Fruit fly (Drosophila melanogaster) Kc167 (cell line): ENCODE results near the gene Scsalpha1.

Source experiments
- Myc ChIP-seq: fragments of >200 bp; optimal IDR thresholded peaks from 2 replicates; lab custom pipeline; 2017; ENCODE audit warnings: missing external identifiers
- h ChIP-seq: fragments of >200 bp; optimal IDR thresholded peaks from 3 replicates; lab custom pipeline; 2018; ENCODE audit warnings: missing external identifiers
- insv ChIP-seq: fragments of >200 bp; optimal IDR thresholded peaks from 3 replicates; lab custom pipeline; 2018; ENCODE audit warnings: missing external identifiers
- ttk ChIP-seq: sonication (Bioruptor generic); optimal IDR thresholded peaks from 2 replicates; lab custom pipeline; 2017; ENCODE audit warnings: missing external identifiers

DNA sequence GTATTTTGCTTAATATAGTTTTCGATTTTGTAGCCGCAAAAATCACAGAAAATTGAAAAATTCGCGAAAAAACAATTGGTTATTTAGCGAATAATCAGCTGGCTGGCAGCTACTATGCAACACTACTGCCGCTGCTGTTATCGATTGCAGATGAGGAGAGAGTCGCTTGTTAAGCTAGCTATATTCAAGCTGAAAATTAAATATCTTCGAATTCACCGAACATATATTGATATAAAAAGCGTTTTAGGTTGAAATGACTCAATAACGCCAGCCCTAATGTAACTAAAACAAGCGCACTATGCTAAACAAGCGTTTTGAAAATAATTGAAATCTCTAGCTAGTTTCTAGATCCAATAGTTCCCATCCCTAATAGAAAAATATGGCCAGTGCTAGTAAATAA, 7.7 kb upstream of the Scsalpha1 start, which contains the start of the genes CG32264, ntc and IntS10:
- TF ChIP-seq ttk (lab: Kevin White, UChicago) (no peak), Myc (lab: Kevin White, UChicago) (no peak), h (lab: Kevin White, UChicago) (no peak), insv (no peak)
